Worm (Caenorhabditis elegans) whole organism, young adult: ENCODE data around the gene msp-3.

Experiments
- ceh-58 ChIP-seq: fragments of 200-800 bp; sonication (Bioruptor generic); IDR thresholded peaks from 2 replicates; pipeline ENCODE4 v1.3.6; 2022; ENCODE audit warnings: missing genetic modification characterization, missing compliant biosample characterization
- egrh-3 ChIP-seq: fragments of 200-800 bp; sonication (Bioruptor generic); IDR thresholded peaks from 2 replicates; pipeline ENCODE4 v1.3.6; 2022; ENCODE audit warnings: missing genetic modification reagents, missing genetic modification characterization, missing compliant biosample characterization
- hsf-1 ChIP-seq: fragments of 200-800 bp; sonication (Bioruptor generic); IDR thresholded peaks from 2 replicates; pipeline ENCODE4 v1.3.6; 2022; ENCODE audit warnings: missing genetic modification reagents, missing genetic modification characterization, missing compliant biosample characterization
- madf-10 ChIP-seq: sonication (generic microtip); optimal IDR thresholded peaks from 2 replicates; lab custom pipeline; 2016; ENCODE audit warnings: mild to moderate bottlenecking, missing genetic modification characterization, missing compliant biosample characterization
- pha-4 ChIP-seq: fragments of 150-350 bp; sonication (generic microtip); optimal IDR thresholded peaks from 2 replicates; lab custom pipeline; 2014; ENCODE audit warnings: missing biosample characterization, missing genetic modification reagents, missing genetic modification characterization
- repo-1 ChIP-seq: sonication (generic microtip); optimal IDR thresholded peaks from 2 replicates; lab custom pipeline; 2017; ENCODE audit warnings: mild to moderate bottlenecking, missing genetic modification characterization, missing compliant biosample characterization
- rpc-1 ChIP-seq, 2 experiments: fragments of 150-350 bp in 1 of 2; sonication (generic microtip) in 1 of 2; optimal IDR thresholded peaks; 2 replicates each; lab custom pipeline; 2014 to 2018; ENCODE audit warnings: missing biosample characterization in 1 of 2, missing genetic modification characterization in 1 of 2, missing genetic modification reagents in 1 of 2, missing genotype in 1 of 2
- snpc-4 ChIP-seq, 5 experiments: fragments of 150-350 bp in 1 of 5; sonication (generic microtip) in 4 of 5; optimal IDR thresholded peaks; 2 replicates each; lab custom pipeline; 2014 to 2018; ENCODE audit warnings: missing genetic modification characterization in 5 of 5, missing biosample characterization in 3 of 5, antibody characterized with exemption in 2 of 5, mild to moderate bottlenecking in 2 of 5, missing compliant biosample characterization in 2 of 5, missing genotype in 2 of 5, moderate library complexity in 2 of 5, missing genetic modification reagents in 1 of 5

DNA sequence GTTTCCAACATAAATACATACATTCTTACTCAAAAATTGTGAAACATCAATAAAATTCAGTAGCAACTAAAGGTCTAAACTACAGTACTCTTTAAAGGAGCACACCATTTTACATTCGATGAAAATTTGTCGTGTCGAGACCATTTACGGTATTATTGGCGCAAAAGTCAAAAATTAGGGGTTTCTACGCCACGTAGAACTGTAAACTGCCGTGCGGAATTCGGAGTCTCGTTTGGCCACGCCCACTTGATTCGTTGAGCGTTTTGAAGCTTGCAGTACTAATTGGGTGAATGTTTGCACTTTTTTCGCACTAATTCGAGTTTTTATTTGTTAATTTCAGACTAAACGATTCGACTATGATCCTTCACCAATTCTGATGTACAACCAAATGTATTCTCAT lies 4.6 kb upstream of the msp-3 start:
- TF ChIP-seq repo-1 (no peak), rpc-1 (optimal IDR thresholded peaks at IDR 0.05; lab: Kevin White, UChicago) (no peak), rpc-1 (tag; optimal IDR thresholded peaks at IDR 0.05; lab: Kevin White, UChicago) (no peak), madf-10 (tag; lab: Kevin White, UChicago) (no peak), snpc-4 (GFP tag; optimal IDR thresholded peaks at IDR 0.05; lab: Kevin White, UChicago) (no peak), snpc-4 (tag; optimal IDR thresholded peaks at IDR 0.05; lab: Kevin White, UChicago) (no peak), egrh-3 (GFP tag; lab: Robert Waterston, UW) (no peak), hsf-1 (GFP tag; lab: Robert Waterston, UW) (no peak), ceh-58 (GFP tag; lab: Robert Waterston, UW) (no peak), pha-4 (tag; lab: Kevin White, UChicago) (no peak)
